In the genomic region with DNA sequence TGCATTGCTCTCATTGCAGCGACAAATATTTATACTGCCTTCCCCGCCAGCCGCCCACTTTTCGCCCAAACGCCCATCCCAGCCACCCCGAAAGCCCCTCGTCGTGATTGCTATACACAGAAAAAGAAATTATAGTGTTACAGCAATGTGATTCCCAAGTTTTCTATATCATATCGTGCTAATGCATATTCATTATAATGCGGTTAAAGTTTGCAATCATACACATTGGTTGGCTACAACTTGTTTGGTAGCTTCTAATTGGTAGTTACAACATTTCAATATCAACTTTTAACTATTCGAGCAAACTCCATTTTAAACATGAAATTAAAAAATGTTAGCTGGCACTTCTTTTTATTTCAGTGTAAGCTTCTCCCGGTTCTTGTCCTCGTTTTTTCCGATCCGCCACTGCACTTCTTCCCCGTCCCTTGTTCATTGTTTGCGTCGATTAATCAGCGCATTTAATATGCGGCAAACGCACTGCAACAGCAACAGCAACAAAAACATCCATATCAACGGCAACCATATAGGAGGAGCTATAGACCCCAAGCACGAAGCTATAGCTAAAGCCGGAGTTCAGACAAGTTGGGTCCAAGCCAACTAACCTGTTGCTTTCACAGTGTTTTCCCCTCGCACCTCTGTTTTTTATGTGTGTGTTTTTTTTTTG, we compare ENCODE assay signal across 5 fruit fly cellular contexts.
TF ChIP-seq lines count a peak whose summit lies in the region.

No protein-coding gene starts in this region.

- no peak for TF ChIP-seq CTCF in whole organism, embryonic (GFP tag; optimal IDR thresholded peaks at IDR 0.05; lab: Kevin White, UChicago)

TF ChIP-seq in whole organism, adult, 20 proteins besides CTCF, POLR2A, EP300 and RAD21:
- TF ChIP-seq CG7045 (GFP tag; optimal IDR thresholded peaks at IDR 0.05; lab: Kevin White, UChicago) (peak; percentile 47), tj (GFP tag; optimal IDR thresholded peaks at IDR 0.05; lab: Kevin White, UChicago) (peak; percentile 56), Clk (GFP tag; optimal IDR thresholded peaks at IDR 0.05; lab: Kevin White, UChicago) (no peak)

TF ChIP-seq in whole organism, embryonic, 481 proteins besides CTCF, POLR2A, EP300 and RAD21 (continues in another document):
- TF ChIP-seq CG14710 (tag; optimal IDR thresholded peaks at IDR 0.05; lab: Kevin White, UChicago), result peak; percentile 39
- no peak for TF ChIP-seq Fer2 (tag; optimal IDR thresholded peaks at IDR 0.05; lab: Kevin White, UChicago)
- no peak for TF ChIP-seq Atf3 (GFP tag; optimal IDR thresholded peaks at IDR 0.05; lab: Kevin White, UChicago)
- no peak for TF ChIP-seq eve (GFP tag; optimal IDR thresholded peaks at IDR 0.05; lab: Kevin White, UChicago)
- no peak for TF ChIP-seq CG4820 (GFP tag; optimal IDR thresholded peaks at IDR 0.05; lab: Kevin White, UChicago)
- TF ChIP-seq pfk (GFP tag; optimal IDR thresholded peaks at IDR 0.05; lab: Kevin White, UChicago), result no peak
- peak; percentile 7; the same call in 1 of the 2 replicates for TF ChIP-seq onecut (GFP tag; IDR thresholded peaks at IDR 0.05; lab: Robert Waterston, UW)
- TF ChIP-seq CG10959 (GFP tag; IDR thresholded peaks at IDR 0.05; lab: Robert Waterston, UW), result no peak
- no peak for TF ChIP-seq CG13296 (GFP tag; optimal IDR thresholded peaks at IDR 0.05; lab: Kevin White, UChicago)
- TF ChIP-seq Ssrp (tag; optimal IDR thresholded peaks at IDR 0.05; lab: Kevin White, UChicago), result peak; percentile 51
- no peak for TF ChIP-seq vfl (GFP tag; optimal IDR thresholded peaks at IDR 0.05; lab: Kevin White, UChicago)
- TF ChIP-seq CG17829 (tag; optimal IDR thresholded peaks at IDR 0.05; lab: Kevin White, UChicago), result peak; percentile 2
- TF ChIP-seq CG8388 (GFP tag; optimal IDR thresholded peaks at IDR 0.05; lab: Kevin White, UChicago), result peak; percentile 30
- TF ChIP-seq CG11093 (GFP tag; IDR thresholded peaks at IDR 0.05; lab: Robert Waterston, UW), result peak; percentile 45; the same call in 1 of the 3 replicates
- peak; percentile 59 to 87 for TF ChIP-seq bsh (GFP tag; optimal IDR thresholded peaks at IDR 0.05; lab: Kevin White, UChicago)
- TF ChIP-seq chif (GFP tag; optimal IDR thresholded peaks at IDR 0.05; lab: Kevin White, UChicago), result peak in 1 of 2 experiments; percentile 10
- no peak for TF ChIP-seq CG3281 (GFP tag; optimal IDR thresholded peaks at IDR 0.05; lab: Kevin White, UChicago)
- TF ChIP-seq nom (GFP tag; optimal IDR thresholded peaks at IDR 0.05; lab: Kevin White, UChicago), result peak; percentile 59
- no peak for TF ChIP-seq CG17359 (tag; optimal IDR thresholded peaks at IDR 0.05; lab: Kevin White, UChicago)
- peak; percentile 48 for TF ChIP-seq kni (GFP tag; optimal IDR thresholded peaks at IDR 0.05; lab: Kevin White, UChicago)

TF ChIP-seq in whole organism, prepupa, 60 proteins besides CTCF, POLR2A, EP300 and RAD21 (continues in another document):
- peak; percentile 93 for TF ChIP-seq lz (GFP tag; optimal IDR thresholded peaks at IDR 0.05; lab: Kevin White, UChicago)
- peak; percentile 93 for TF ChIP-seq topi (GFP tag; optimal IDR thresholded peaks at IDR 0.05; lab: Kevin White, UChicago)
- peak; percentile 89 for TF ChIP-seq net (GFP tag; optimal IDR thresholded peaks at IDR 0.05; lab: Kevin White, UChicago)
- peak; percentile 90 for TF ChIP-seq CG3919 (GFP tag; optimal IDR thresholded peaks at IDR 0.05; lab: Kevin White, UChicago)
- peak; percentile 92 for TF ChIP-seq Met (GFP tag; optimal IDR thresholded peaks at IDR 0.05; lab: Kevin White, UChicago)
- peak; percentile 93 for TF ChIP-seq Hr39 (GFP tag; optimal IDR thresholded peaks at IDR 0.05; lab: Kevin White, UChicago)
- peak; percentile 89 for TF ChIP-seq CG10631 (GFP tag; optimal IDR thresholded peaks at IDR 0.05; lab: Kevin White, UChicago)
- peak; percentile 27 for TF ChIP-seq CG16779 (tag; optimal IDR thresholded peaks at IDR 0.05; lab: Kevin White, UChicago)
- peak; percentile 95 for TF ChIP-seq CG32006 (GFP tag; optimal IDR thresholded peaks at IDR 0.05; lab: Kevin White, UChicago)
- peak; percentile 70 for TF ChIP-seq CG9139 (GFP tag; optimal IDR thresholded peaks at IDR 0.05; lab: Kevin White, UChicago)
- peak; percentile 88 for TF ChIP-seq spab (GFP tag; optimal IDR thresholded peaks at IDR 0.05; lab: Kevin White, UChicago)
- TF ChIP-seq dac (GFP tag; optimal IDR thresholded peaks at IDR 0.05; lab: Kevin White, UChicago), result peak; percentile 85
- TF ChIP-seq salr (GFP tag; optimal IDR thresholded peaks at IDR 0.05; lab: Kevin White, UChicago), result peak; percentile 83 to 89
- TF ChIP-seq CG6163 (GFP tag; IDR thresholded peaks at IDR 0.05; lab: Robert Waterston, UW), result peak; percentile 73
- TF ChIP-seq fkh (GFP tag; optimal IDR thresholded peaks at IDR 0.05; lab: Kevin White, UChicago), result no peak
- peak; percentile 67 for TF ChIP-seq CG8319 (GFP tag; optimal IDR thresholded peaks at IDR 0.05; lab: Kevin White, UChicago)
- peak; percentile 90 for TF ChIP-seq Smox (GFP tag; optimal IDR thresholded peaks at IDR 0.05; lab: Kevin White, UChicago)
- peak; percentile 92 for TF ChIP-seq CG3032 (tag; optimal IDR thresholded peaks at IDR 0.05; lab: Kevin White, UChicago)
- TF ChIP-seq CG6276 (GFP tag; optimal IDR thresholded peaks at IDR 0.05; lab: Kevin White, UChicago), result peak; percentile 86
- peak; percentile 78 for TF ChIP-seq fd85E (GFP tag; optimal IDR thresholded peaks at IDR 0.05; lab: Kevin White, UChicago)

TF ChIP-seq in whole organism, pupa, 21 proteins besides CTCF, POLR2A, EP300 and RAD21:
- TF ChIP-seq fd96Ca (GFP tag; IDR thresholded peaks at IDR 0.05; lab: Robert Waterston, UW) (peak; percentile 69; the same call in 2 of the 3 replicates), Snoo (tag; optimal IDR thresholded peaks at IDR 0.05; lab: Kevin White, UChicago) (peak; percentile 86), CG12605 (GFP tag; IDR thresholded peaks at IDR 0.05; lab: Robert Waterston, UW) (no peak; the same call in 1 of the 2 replicates), CG15710 (tag; optimal IDR thresholded peaks at IDR 0.05; lab: Kevin White, UChicago) (peak; percentile 92), Ets98B (GFP tag; IDR thresholded peaks at IDR 0.05; lab: Robert Waterston, UW) (peak; percentile 55), gl (tag; optimal IDR thresholded peaks at IDR 0.05; lab: Kevin White, UChicago) (peak; percentile 65), CG17806 (tag; optimal IDR thresholded peaks at IDR 0.05; lab: Kevin White, UChicago) (peak; percentile 92), CG32121 (GFP tag; IDR thresholded peaks at IDR 0.05; lab: Robert Waterston, UW) (peak; percentile 78), CG9948 (tag; optimal IDR thresholded peaks at IDR 0.05; lab: Kevin White, UChicago) (peak; percentile 91), CG10348 (GFP tag; IDR thresholded peaks at IDR 0.05; lab: Robert Waterston, UW) (peak; percentile 72), D1 (tag; optimal IDR thresholded peaks at IDR 0.05; lab: Kevin White, UChicago) (no peak), rn (GFP tag; IDR thresholded peaks at IDR 0.05; lab: Robert Waterston, UW) (no peak), CG4496 (GFP tag; IDR thresholded peaks at IDR 0.05; lab: Robert Waterston, UW) (peak; percentile 82), CG13204 (GFP tag; optimal IDR thresholded peaks at IDR 0.05; lab: Kevin White, UChicago) (peak; percentile 68), EcR (GFP tag; optimal IDR thresholded peaks at IDR 0.05; lab: Kevin White, UChicago) (peak; percentile 90), Pif1A (GFP tag; optimal IDR thresholded peaks at IDR 0.05; lab: Kevin White, UChicago) (peak; percentile 86), CG8159 (tag; optimal IDR thresholded peaks at IDR 0.05; lab: Kevin White, UChicago) (peak; percentile 95), CG14655 (GFP tag; optimal IDR thresholded peaks at IDR 0.05; lab: Kevin White, UChicago) (peak; percentile 94), CG8301 (tag; optimal IDR thresholded peaks at IDR 0.05; lab: Kevin White, UChicago) (peak; percentile 93), CG34367 (tag; optimal IDR thresholded peaks at IDR 0.05; lab: Kevin White, UChicago) (peak; percentile 91), Pif1B (GFP tag; optimal IDR thresholded peaks at IDR 0.05; lab: Kevin White, UChicago) (peak; percentile 81)

TF ChIP-seq in whole organism, wandering third instar larva, 38 proteins besides CTCF, POLR2A, EP300 and RAD21 (continues in another document):
- peak; percentile 73 for TF ChIP-seq br (GFP tag; optimal IDR thresholded peaks at IDR 0.05; lab: Kevin White, UChicago)
- TF ChIP-seq dl (GFP tag; optimal IDR thresholded peaks at IDR 0.05; lab: Kevin White, UChicago; ENCODE audit: insufficient read depth in 1 of 2, partially characterized antibody in 2 of 2), result no peak
- TF ChIP-seq rgr (GFP tag; optimal IDR thresholded peaks at IDR 0.05; lab: Kevin White, UChicago), result peak; percentile 69
- peak; percentile 70 for TF ChIP-seq OdsH (GFP tag; optimal IDR thresholded peaks at IDR 0.05; lab: Kevin White, UChicago)
- no peak for TF ChIP-seq usp (GFP tag; optimal IDR thresholded peaks at IDR 0.05; lab: Kevin White, UChicago)
- no peak for TF ChIP-seq Myc (optimal IDR thresholded peaks at IDR 0.05; lab: Kevin White, UChicago)
- TF ChIP-seq N (GFP tag; optimal IDR thresholded peaks at IDR 0.05; lab: Kevin White, UChicago), result no peak
- peak; percentile 78 for TF ChIP-seq h (GFP tag; optimal IDR thresholded peaks at IDR 0.05; lab: Kevin White, UChicago)
- TF ChIP-seq CrebA (GFP tag; optimal IDR thresholded peaks at IDR 0.05; lab: Kevin White, UChicago; ENCODE audit: borderline replicate concordance), result no peak
- peak; percentile 65 for TF ChIP-seq psq (GFP tag; optimal IDR thresholded peaks at IDR 0.05; lab: Kevin White, UChicago)
- TF ChIP-seq ey (GFP tag; optimal IDR thresholded peaks at IDR 0.05; lab: Kevin White, UChicago), result peak; percentile 80
- TF ChIP-seq Rel (GFP tag; optimal IDR thresholded peaks at IDR 0.05; lab: Kevin White, UChicago), result no peak
- TF ChIP-seq Rel (tag; optimal IDR thresholded peaks at IDR 0.05; lab: Kevin White, UChicago), result peak; percentile 16
- no peak for TF ChIP-seq pan (optimal IDR thresholded peaks at IDR 0.05; lab: Kevin White, UChicago)
- TF ChIP-seq Abd-B (GFP tag; optimal IDR thresholded peaks at IDR 0.05; lab: Kevin White, UChicago), result no peak
- TF ChIP-seq CG9705 (GFP tag; optimal IDR thresholded peaks at IDR 0.05; lab: Kevin White, UChicago), result peak; percentile 51
- TF ChIP-seq fru (GFP tag; optimal IDR thresholded peaks at IDR 0.05; lab: Kevin White, UChicago), result peak; percentile 81
- TF ChIP-seq woc (GFP tag; optimal IDR thresholded peaks at IDR 0.05; lab: Kevin White, UChicago), result peak; percentile 68
- peak in 1 of 2 experiments; percentile 77 for TF ChIP-seq foxo (GFP tag; optimal IDR thresholded peaks at IDR 0.05; lab: Kevin White, UChicago)
- peak; percentile 74 for TF ChIP-seq dmrt93B (GFP tag; optimal IDR thresholded peaks at IDR 0.05; lab: Kevin White, UChicago)
- TF ChIP-seq lola (GFP tag; optimal IDR thresholded peaks at IDR 0.05; lab: Kevin White, UChicago), result no peak
- TF ChIP-seq Jra (GFP tag; optimal IDR thresholded peaks at IDR 0.05; lab: Kevin White, UChicago), result no peak
- TF ChIP-seq brk (GFP tag; optimal IDR thresholded peaks at IDR 0.05; lab: Kevin White, UChicago), result no peak
- no peak for TF ChIP-seq Dif (GFP tag; optimal IDR thresholded peaks at IDR 0.05; lab: Kevin White, UChicago; ENCODE audit: partially characterized antibody)
- peak; percentile 82 for TF ChIP-seq Sp1 (GFP tag; optimal IDR thresholded peaks at IDR 0.05; lab: Kevin White, UChicago)
- TF ChIP-seq Hr78 (GFP tag; optimal IDR thresholded peaks at IDR 0.05; lab: Kevin White, UChicago), result no peak
